Fruit fly (Drosophila melanogaster): ENCODE results near the gene CG15386.

The CG15386 gene

DNA sequence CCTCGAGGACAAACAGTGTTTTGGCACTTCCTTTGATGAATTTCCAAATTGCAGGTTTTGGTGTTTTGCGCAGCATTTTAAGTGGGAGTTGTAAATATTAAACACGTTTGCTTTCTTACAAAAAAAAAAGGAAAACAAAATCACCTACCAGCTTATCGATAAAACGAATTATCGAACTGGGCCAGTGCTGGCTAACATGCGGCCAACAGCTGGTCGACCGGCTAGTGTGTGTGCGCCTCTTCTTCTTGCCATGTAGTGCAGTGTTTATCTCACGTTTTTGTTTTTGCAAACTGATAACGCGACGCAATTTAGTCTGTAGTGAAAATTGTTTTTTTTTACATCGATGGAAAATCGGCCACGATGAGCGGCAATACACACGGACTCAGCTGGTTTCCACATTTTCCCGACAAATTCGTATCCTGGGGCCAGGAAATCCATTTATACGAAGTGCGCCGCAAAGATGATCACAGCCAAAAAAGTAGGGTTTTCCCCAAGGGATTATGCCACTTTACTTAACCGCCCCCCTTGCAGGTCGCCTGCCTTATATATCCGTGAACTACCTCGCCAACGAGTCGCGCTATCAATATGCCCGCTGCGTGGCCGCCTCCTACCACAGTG is at the start of gene CG15386, which contains the start of the genes CG42371 and mio:
TSS of gene CG15386 (minus strand) at position 180 of the 618 bp plus-strand sequence.
TSS of gene CG42371 (minus strand) at position 180 of the 618 bp plus-strand sequence.
TSS of gene mio (plus strand) at position 224 of the 618 bp plus-strand sequence.
- no peak for TF ChIP-seq CG18619 (GFP tag; optimal IDR thresholded peaks at IDR 0.05)
- TF ChIP-seq pnt (GFP tag; optimal IDR thresholded peaks at IDR 0.05) = no peak
- TF ChIP-seq abd-A (tag; optimal IDR thresholded peaks at IDR 0.05) = no peak
- no peak for TF ChIP-seq CG2202 (tag; optimal IDR thresholded peaks at IDR 0.05)
- no peak for TF ChIP-seq kah (GFP tag; optimal IDR thresholded peaks at IDR 0.05)
- peak; percentile 52 for TF ChIP-seq Scr (GFP tag; IDR thresholded peaks at IDR 0.05; ENCODE audit: partially characterized antibody)
- no peak for TF ChIP-seq D19A (tag; optimal IDR thresholded peaks at IDR 0.05)
- no peak for TF ChIP-seq CG13123 (GFP tag; optimal IDR thresholded peaks at IDR 0.05)
- TF ChIP-seq ems (GFP tag; optimal IDR thresholded peaks at IDR 0.05) = no peak
- TF ChIP-seq toy (GFP tag; IDR thresholded peaks at IDR 0.05) = no peak
- peak; percentile 39 for TF ChIP-seq CG17186 (GFP tag; optimal IDR thresholded peaks at IDR 0.05)
- TF ChIP-seq bowl (GFP tag; IDR thresholded peaks at IDR 0.05) = no peak
- TF ChIP-seq CG15514 (GFP tag; optimal IDR thresholded peaks at IDR 0.05) = peak; percentile 34
- no peak for TF ChIP-seq ewg (GFP tag; optimal IDR thresholded peaks at IDR 0.05)
- TF ChIP-seq Taf1 (GFP tag; IDR thresholded peaks at IDR 0.05) = no peak
- TF ChIP-seq slbo (GFP tag; IDR thresholded peaks at IDR 0.05) = peak; percentile 19; the same call in 1 of the 2 replicates
- TF ChIP-seq nau (GFP tag; optimal IDR thresholded peaks at IDR 0.05) = no peak
- TF ChIP-seq Oaz (GFP tag; IDR thresholded peaks at IDR 0.05) = no peak
- TF ChIP-seq CG8765 (GFP tag; IDR thresholded peaks at IDR 0.05) = no peak
- TF ChIP-seq yki (optimal IDR thresholded peaks at IDR 0.05) = no peak
- TF ChIP-seq ci (GFP tag; IDR thresholded peaks at IDR 0.05) = peak; percentile 65
- peak; percentile 41 for TF ChIP-seq CG1603 (tag; optimal IDR thresholded peaks at IDR 0.05)
- TF ChIP-seq CG13287 (GFP tag; IDR thresholded peaks at IDR 0.05; ENCODE audit: partially characterized antibody) = peak; percentile 65
- TF ChIP-seq CG7839 (tag; optimal IDR thresholded peaks at IDR 0.05) = no peak
- no peak for TF ChIP-seq CG9876 (GFP tag; optimal IDR thresholded peaks at IDR 0.05)
- TF ChIP-seq btn (GFP tag; optimal IDR thresholded peaks at IDR 0.05) = no peak
- no peak for TF ChIP-seq CG6765 (GFP tag; optimal IDR thresholded peaks at IDR 0.05)
- no peak for TF ChIP-seq ash1 (GFP tag; optimal IDR thresholded peaks at IDR 0.05)
- TF ChIP-seq CG9797 (GFP tag; optimal IDR thresholded peaks at IDR 0.05) = peak; percentile 18
- no peak for TF ChIP-seq PHDP (tag; optimal IDR thresholded peaks at IDR 0.05)
- TF ChIP-seq insv (GFP tag; optimal IDR thresholded peaks at IDR 0.05) = peak in 1 of 2 experiments; percentile 50
- no peak for TF ChIP-seq CG7987 (GFP tag; optimal IDR thresholded peaks at IDR 0.05)
- no peak for TF ChIP-seq CG11560 (tag; IDR thresholded peaks at IDR 0.05)
- TF ChIP-seq CG31388 (GFP tag; optimal IDR thresholded peaks at IDR 0.05) = no peak
- TF ChIP-seq CG13296 (GFP tag; optimal IDR thresholded peaks at IDR 0.05) = no peak
- no peak for TF ChIP-seq Mrtf (GFP tag; IDR thresholded peaks at IDR 0.05)
- TF ChIP-seq CG17568 (GFP tag; optimal IDR thresholded peaks at IDR 0.05) = no peak
- no peak for TF ChIP-seq CG12236 (GFP tag; optimal IDR thresholded peaks at IDR 0.05)
- TF ChIP-seq D19B (GFP tag; optimal IDR thresholded peaks at IDR 0.05) = no peak
- no peak for TF ChIP-seq da (GFP tag; optimal IDR thresholded peaks at IDR 0.05)
- no peak for TF ChIP-seq Poxn (GFP tag; IDR thresholded peaks at IDR 0.05)
- TF ChIP-seq Mad (GFP tag; optimal IDR thresholded peaks at IDR 0.05) = no peak
- TF ChIP-seq klu (GFP tag; IDR thresholded peaks at IDR 0.05) = no peak
- TF ChIP-seq CG11456 (GFP tag; IDR thresholded peaks at IDR 0.05) = no peak
- no peak for TF ChIP-seq bab2 (GFP tag; optimal IDR thresholded peaks at IDR 0.05)
- TF ChIP-seq CG4360 (GFP tag; IDR thresholded peaks at IDR 0.05) = 0 out of 2 replicates have a peak, but pooled peaks have one; percentile 12
- TF ChIP-seq CoRest (tag; optimal IDR thresholded peaks at IDR 0.05) = peak; percentile 9
- no peak for TF ChIP-seq NK7.1 (GFP tag; optimal IDR thresholded peaks at IDR 0.05)
- TF ChIP-seq CG7786 (GFP tag; optimal IDR thresholded peaks at IDR 0.05) = no peak
- TF ChIP-seq sob (GFP tag; IDR thresholded peaks at IDR 0.05) = peak; percentile 39; the same call in 1 of the 2 replicates
- TF ChIP-seq dm (GFP tag; optimal IDR thresholded peaks at IDR 0.05) = peak; percentile 72

All from whole organism, embryonic.